Worm (Caenorhabditis elegans) whole organism, early embryonic: ENCODE results near the gene sra-14.

ENCODE experiments used
- ceh-13 ChIP-seq: fragments of 200-800 bp; sonication (Bioruptor generic); optimal IDR thresholded peaks from 2 replicates; lab custom pipeline; 2018; ENCODE audit warnings: mild to moderate bottlenecking, missing genetic modification characterization, missing compliant biosample characterization
- hnd-1 ChIP-seq: sonication (generic microtip); optimal IDR thresholded peaks from 2 replicates; lab custom pipeline; 2016; ENCODE audit warnings: missing genetic modification characterization, missing compliant biosample characterization
- tra-4 ChIP-seq: sonication (generic microtip); optimal IDR thresholded peaks from 2 replicates; lab custom pipeline; 2017; ENCODE audit warnings: missing genetic modification characterization, missing compliant biosample characterization

- TF ChIP-seq tra-4 (tag; lab: Kevin White, UChicago) (no peak), hnd-1 (tag; lab: Kevin White, UChicago) (no peak), ceh-13 (GFP tag; lab: Kevin White, UChicago) (no peak)
Observed at ce11 chrII:12931456-12931923, 46.4 kb downstream of the sra-14 start, which contains the start of gene dct-18.
